Fruit fly (Drosophila melanogaster): ENCODE results near the gene TotE.
A peak's percentile ranks its signal among the peaks of the same experiment; 100 is the strongest.

The TotE gene

DNA sequence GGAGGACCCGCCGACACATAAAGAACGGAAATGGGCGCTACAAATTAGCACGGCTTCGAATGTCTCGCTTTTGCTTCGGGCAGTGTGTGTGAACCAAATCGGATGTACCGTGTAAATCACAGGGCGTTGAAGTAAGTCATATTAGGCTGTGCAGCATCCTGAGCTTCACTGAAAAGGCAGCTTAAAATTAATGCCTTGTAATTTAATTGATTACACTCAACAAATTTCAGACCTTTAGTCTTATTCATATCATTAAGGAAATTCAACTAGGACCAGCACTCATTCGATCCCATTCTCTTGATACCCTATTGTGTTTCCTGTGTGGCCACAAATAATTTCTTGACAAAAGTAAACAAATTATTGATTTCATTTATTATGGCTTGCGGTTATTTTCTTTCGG is 43.4 kb downstream of the TotE start (continued):
- TF ChIP-seq Taf1 (GFP tag; IDR thresholded peaks at IDR 0.05) (peak; percentile 59), salm (tag; optimal IDR thresholded peaks at IDR 0.05) (no peak), CG11247 (GFP tag; IDR thresholded peaks at IDR 0.05) (peak; percentile 80), lov (optimal IDR thresholded peaks at IDR 0.05) (no peak), lov (GFP tag; IDR thresholded peaks at IDR 0.05) (peak; percentile 76; the same call in 2 of the 3 replicates), NC2β (GFP tag; optimal IDR thresholded peaks at IDR 0.05) (peak; percentile 33), chif (GFP tag; optimal IDR thresholded peaks at IDR 0.05) (peak; percentile 67 to 73), CG12391 (tag; optimal IDR thresholded peaks at IDR 0.05) (no peak), NfI (GFP tag; optimal IDR thresholded peaks at IDR 0.05) (peak; percentile 51), Dref (GFP tag; IDR thresholded peaks at IDR 0.05) (no peak), CG16863 (GFP tag; optimal IDR thresholded peaks at IDR 0.05) (peak; percentile 69), emc (GFP tag; optimal IDR thresholded peaks at IDR 0.05) (peak; percentile 7), TFAM (GFP tag; optimal IDR thresholded peaks at IDR 0.05) (peak; percentile 44), danr (GFP tag; IDR thresholded peaks at IDR 0.05) (peak; percentile 54), seq (GFP tag; IDR thresholded peaks at IDR 0.05) (peak; percentile 74), unc-4 (GFP tag; IDR thresholded peaks at IDR 0.05; ENCODE audit: partially characterized antibody) (no peak), sisA (GFP tag; IDR thresholded peaks at IDR 0.05) (peak; percentile 82), jumu (GFP tag; optimal IDR thresholded peaks at IDR 0.05) (peak; percentile 65), CG8388 (GFP tag; optimal IDR thresholded peaks at IDR 0.05) (peak; percentile 51), gcm2 (GFP tag; optimal IDR thresholded peaks at IDR 0.05) (no peak), Dip2 (GFP tag; IDR thresholded peaks at IDR 0.05) (no peak), Drgx (GFP tag; IDR thresholded peaks at IDR 0.05) (peak; percentile 80), CG12071 (GFP tag; optimal IDR thresholded peaks at IDR 0.05) (peak; percentile 59), mam (GFP tag; optimal IDR thresholded peaks at IDR 0.05) (peak; percentile 71), Blimp-1 (GFP tag; optimal IDR thresholded peaks at IDR 0.05) (peak; percentile 72), MTF-1 (GFP tag; optimal IDR thresholded peaks at IDR 0.05; ENCODE audit: borderline replicate concordance) (peak; percentile 13), fd96Cb (tag; optimal IDR thresholded peaks at IDR 0.05) (peak; percentile 72), Sry-δ (GFP tag; optimal IDR thresholded peaks at IDR 0.05) (peak; percentile 28), Ravus (GFP tag; IDR thresholded peaks at IDR 0.05) (peak; percentile 43), Med (GFP tag) (peak; percentile 95), CG6791 (GFP tag; IDR thresholded peaks at IDR 0.05; ENCODE audit: partially characterized antibody) (no peak), bab2 (GFP tag; optimal IDR thresholded peaks at IDR 0.05) (peak; percentile 79), Nf-YB (GFP tag; optimal IDR thresholded peaks at IDR 0.05) (no peak), CG10959 (GFP tag; IDR thresholded peaks at IDR 0.05) (peak; percentile 92), CG8281 (tag; optimal IDR thresholded peaks at IDR 0.05) (no peak), wek (GFP tag; optimal IDR thresholded peaks at IDR 0.05) (no peak), CG12236 (GFP tag; optimal IDR thresholded peaks at IDR 0.05) (peak; percentile 19), scrt (GFP tag; optimal IDR thresholded peaks at IDR 0.05) (peak; percentile 1), CG17802 (tag; optimal IDR thresholded peaks at IDR 0.05) (peak; percentile 14), Hey (tag; optimal IDR thresholded peaks at IDR 0.05) (no peak), CrebB (tag; optimal IDR thresholded peaks at IDR 0.05) (no peak), CG10565 (GFP tag; optimal IDR thresholded peaks at IDR 0.05) (no peak), CG6765 (GFP tag; optimal IDR thresholded peaks at IDR 0.05) (no peak), CG15514 (GFP tag; optimal IDR thresholded peaks at IDR 0.05) (peak; percentile 33), Max (GFP tag; optimal IDR thresholded peaks at IDR 0.05) (no peak), oc (tag; optimal IDR thresholded peaks at IDR 0.05) (peak; percentile 4), zf30C (GFP tag; optimal IDR thresholded peaks at IDR 0.05) (no peak), CG3065 (GFP tag; optimal IDR thresholded peaks at IDR 0.05) (no peak), gsb-n (tag; optimal IDR thresholded peaks at IDR 0.05) (peak; percentile 14), CG10274 (GFP tag; optimal IDR thresholded peaks at IDR 0.05) (peak; percentile 46), Jarid2 (GFP tag; optimal IDR thresholded peaks at IDR 0.05) (no peak)

Data from whole organism, embryonic.